Worm (Caenorhabditis elegans) whole organism, L1 larva: ENCODE data around the gene D1046.4.

ENCODE experiments used
- C16A3.4 ChIP-seq: fragments of 150-350 bp; optimal IDR thresholded peaks from 2 replicates; lab custom pipeline; 2014; ENCODE audit warnings: missing biosample characterization, missing genetic modification characterization
- Y116A8C.19 ChIP-seq: sonication (generic microtip); optimal IDR thresholded peaks from 2 replicates; lab custom pipeline; 2016; ENCODE audit warnings: missing compliant biosample characterization, missing genetic modification characterization, borderline replicate concordance
- aha-1 ChIP-seq: fragments of 150-350 bp; optimal IDR thresholded peaks from 2 replicates; lab custom pipeline; 2014; ENCODE audit warnings: missing biosample characterization, missing genetic modification characterization
- ceh-8 ChIP-seq: fragments of 200-800 bp; sonication (Bioruptor generic); optimal IDR thresholded peaks from 2 replicates; lab custom pipeline; 2018; ENCODE audit warnings: mild to moderate bottlenecking, missing genetic modification characterization, moderate library complexity, missing compliant biosample characterization
- ceh-82 ChIP-seq, 3 experiments: fragments of 150-350 bp in 1 of 3; sonication (generic microtip) in 2 of 3; optimal IDR thresholded peaks; 2 replicates each; lab custom pipeline; 2014 to 2017; ENCODE audit warnings: missing biosample characterization in 3 of 3, missing genetic modification characterization in 3 of 3
- ceh-88 ChIP-seq: fragments of 200-800 bp; sonication (Bioruptor generic); IDR thresholded peaks from 2 replicates; pipeline ENCODE4 v1.3.6; 2022; ENCODE audit warnings: missing genetic modification characterization, missing compliant biosample characterization
- dpl-1 ChIP-seq, 3 experiments: fragments of 150-350 bp in 2 of 3; sonication (generic microtip) in 1 of 3; optimal IDR thresholded peaks; 2 replicates each; lab custom pipeline; 2014 to 2017; ENCODE audit warnings: missing biosample characterization in 3 of 3, missing genetic modification characterization in 3 of 3, missing genetic modification reagents in 3 of 3
- efl-1 ChIP-seq, 4 experiments: fragments of 150-350 bp; optimal IDR thresholded peaks in 3 of 4; peaks in 1 of 4; 1 replicate in 1 of 4; 2 replicates in 3 of 4; lab custom pipeline; 2014; ENCODE audit warnings: missing biosample characterization in 2 of 4, missing genetic modification characterization in 2 of 4, missing genetic modification reagents in 2 of 4
- efl-3 ChIP-seq: fragments of 200-800 bp; sonication (Bioruptor generic); optimal IDR thresholded peaks from 2 replicates; lab custom pipeline; 2018; ENCODE audit warnings: mild to moderate bottlenecking, missing genetic modification characterization, missing compliant biosample characterization
- egl-13 ChIP-seq: sonication (generic microtip); optimal IDR thresholded peaks from 2 replicates; lab custom pipeline; 2016; ENCODE audit warnings: missing genotype, missing genetic modification reagents, missing genetic modification characterization, missing compliant biosample characterization
- elt-3 ChIP-seq, 6 experiments: fragments of 150-350 bp in 1 of 6; sonication (generic microtip); optimal IDR thresholded peaks; 2 replicates each; lab custom pipeline; 2017 to 2018; ENCODE audit warnings: missing biosample characterization in 6 of 6, missing genetic modification characterization in 6 of 6, inconsistent platforms in 1 of 6
- ets-5 ChIP-seq: fragments of 200-800 bp; sonication (Bioruptor generic); IDR thresholded peaks from 2 replicates; pipeline ENCODE4 v1.3.6; 2022; ENCODE audit warnings: missing genetic modification characterization, missing compliant biosample characterization
- fkh-10 ChIP-seq: sonication (generic microtip); optimal IDR thresholded peaks from 2 replicates; lab custom pipeline; 2017; ENCODE audit warnings: missing biosample characterization, missing genetic modification reagents, missing genetic modification characterization
- fkh-8 ChIP-seq: sonication (generic microtip); optimal IDR thresholded peaks from 2 replicates; lab custom pipeline; 2016; ENCODE audit warnings: mild to moderate bottlenecking, missing genetic modification characterization, missing compliant biosample characterization
- fos-1 ChIP-seq: fragments of 150-350 bp; optimal IDR thresholded peaks from 2 replicates; lab custom pipeline; 2014; ENCODE audit warnings: missing biosample characterization, missing genetic modification characterization
- hlh-17 ChIP-seq: fragments of 200-800 bp; sonication (Bioruptor generic); optimal IDR thresholded peaks from 2 replicates; lab custom pipeline; 2018; ENCODE audit warnings: missing genetic modification characterization, mild to moderate bottlenecking, missing compliant biosample characterization, moderate library complexity, borderline replicate concordance
- hlh-4 ChIP-seq: sonication (generic microtip); optimal IDR thresholded peaks from 2 replicates; lab custom pipeline; 2016; ENCODE audit warnings: mild to moderate bottlenecking, missing genetic modification characterization, missing compliant biosample characterization
- hpl-2 ChIP-seq: fragments of 150-350 bp; optimal IDR thresholded peaks from 2 replicates; lab custom pipeline; 2014; ENCODE audit warnings: missing biosample characterization, missing genetic modification reagents, missing genetic modification characterization
- isw-1 ChIP-seq: fragments of 200-800 bp; sonication (Bioruptor generic); IDR thresholded peaks from 2 replicates; pipeline ENCODE4 v1.3.6; 2022; ENCODE audit warnings: missing genetic modification characterization, missing compliant biosample characterization
- jun-1 ChIP-seq: fragments of 150-350 bp; optimal IDR thresholded peaks from 2 replicates; lab custom pipeline; 2014; ENCODE audit warnings: missing biosample characterization, missing genetic modification reagents, missing genetic modification characterization
- lin-15B ChIP-seq: fragments of 150-350 bp; sonication (generic microtip); optimal IDR thresholded peaks from 3 replicates; lab custom pipeline; 2014; ENCODE audit warnings: missing biosample characterization, missing genetic modification characterization
- lin-35 ChIP-seq, 2 experiments: fragments of 150-350 bp; optimal IDR thresholded peaks; 2 replicates each; lab custom pipeline; 2014; ENCODE audit warnings: missing biosample characterization in 2 of 2, missing genetic modification characterization in 2 of 2, missing genetic modification reagents in 2 of 2
- lin-39 ChIP-seq: fragments of 150-350 bp; optimal IDR thresholded peaks from 2 replicates; lab custom pipeline; 2014; ENCODE audit warnings: missing biosample characterization, missing genetic modification reagents, missing genetic modification characterization
- lsy-2 ChIP-seq, 2 experiments: fragments of 150-350 bp; optimal IDR thresholded peaks; 2 replicates each; lab custom pipeline; 2014; ENCODE audit warnings: missing biosample characterization in 2 of 2, missing genetic modification characterization in 2 of 2
- mep-1 ChIP-seq: fragments of 150-350 bp; optimal IDR thresholded peaks from 2 replicates; lab custom pipeline; 2014; ENCODE audit warnings: missing biosample characterization, missing genetic modification characterization
- nhr-11 ChIP-seq: fragments of 150-350 bp; optimal IDR thresholded peaks from 2 replicates; lab custom pipeline; 2014; ENCODE audit warnings: missing biosample characterization, missing genetic modification characterization
- nhr-12 ChIP-seq: sonication (generic microtip); optimal IDR thresholded peaks from 2 replicates; lab custom pipeline; 2017; ENCODE audit warnings: missing biosample characterization, missing genetic modification characterization
- nhr-19 ChIP-seq: fragments of 200-800 bp; sonication (Bioruptor generic); conservative IDR thresholded peaks from 2 replicates; pipeline ENCODE4 v1.3.6; 2022; ENCODE audit warnings: missing genetic modification characterization, missing compliant biosample characterization
- nhr-20 ChIP-seq: sonication (generic microtip); optimal IDR thresholded peaks from 2 replicates; lab custom pipeline; 2016; ENCODE audit warnings: mild to moderate bottlenecking, missing genetic modification characterization, missing compliant biosample characterization
- nhr-28 ChIP-seq: fragments of 150-350 bp; optimal IDR thresholded peaks from 2 replicates; lab custom pipeline; 2014; ENCODE audit warnings: missing biosample characterization, missing genetic modification characterization
- nhr-47 ChIP-seq: sonication (generic microtip); optimal IDR thresholded peaks from 2 replicates; lab custom pipeline; 2016; ENCODE audit warnings: mild to moderate bottlenecking, missing genetic modification characterization, moderate library complexity, missing compliant biosample characterization
- nhr-76 ChIP-seq: sonication (generic microtip); optimal IDR thresholded peaks from 2 replicates; lab custom pipeline; 2017; ENCODE audit warnings: missing biosample characterization, missing genetic modification characterization
- nhr-77 ChIP-seq: fragments of 150-350 bp; optimal IDR thresholded peaks from 2 replicates; lab custom pipeline; 2014; ENCODE audit warnings: missing biosample characterization, missing genetic modification characterization
- nhr-85 ChIP-seq: sonication (generic microtip); peaks from one replicate; lab custom pipeline; 2016; ENCODE audit warnings: missing genetic modification characterization, inconsistent platforms, missing compliant biosample characterization
- nhr-90 ChIP-seq: sonication (generic microtip); optimal IDR thresholded peaks from 2 replicates; lab custom pipeline; 2016; ENCODE audit warnings: mild to moderate bottlenecking, missing genetic modification characterization, missing compliant biosample characterization; ENCODE audit not compliant: poor library complexity
- pax-3 ChIP-seq: fragments of 200-800 bp; sonication (Bioruptor generic); optimal IDR thresholded peaks from 2 replicates; lab custom pipeline; 2018; ENCODE audit warnings: mild to moderate bottlenecking, missing genetic modification characterization, moderate library complexity, missing compliant biosample characterization
- rnt-1 ChIP-seq: sonication (generic microtip); optimal IDR thresholded peaks from 2 replicates; lab custom pipeline; 2016; ENCODE audit warnings: mild to moderate bottlenecking, missing genetic modification characterization, moderate library complexity, missing compliant biosample characterization
- snpc-4 ChIP-seq: fragments of 150-350 bp; optimal IDR thresholded peaks from 2 replicates; lab custom pipeline; 2014; ENCODE audit warnings: missing biosample characterization, missing genetic modification characterization
- snu-23 ChIP-seq: sonication (generic microtip); optimal IDR thresholded peaks from 2 replicates; lab custom pipeline; 2016; ENCODE audit warnings: missing genetic modification characterization, missing compliant biosample characterization
- sptf-1 ChIP-seq: fragments of 150-350 bp; optimal IDR thresholded peaks from 2 replicates; lab custom pipeline; 2014; ENCODE audit warnings: missing biosample characterization, missing genetic modification characterization
- sup-37 ChIP-seq: fragments of 200-800 bp; sonication (Bioruptor generic); optimal IDR thresholded peaks from 2 replicates; lab custom pipeline; 2018; ENCODE audit warnings: mild to moderate bottlenecking, missing genetic modification characterization, missing compliant biosample characterization
- swsn-7 ChIP-seq: sonication (generic microtip); optimal IDR thresholded peaks from 2 replicates; lab custom pipeline; 2016; ENCODE audit warnings: missing genetic modification characterization, missing compliant biosample characterization
- unc-86 ChIP-seq: sonication (generic microtip); optimal IDR thresholded peaks from 2 replicates; lab custom pipeline; 2016; ENCODE audit warnings: missing genetic modification characterization, missing compliant biosample characterization
- zag-1 ChIP-seq: fragments of 150-350 bp; optimal IDR thresholded peaks from 2 replicates; lab custom pipeline; 2014; ENCODE audit warnings: missing biosample characterization, missing genetic modification characterization
- zip-4 ChIP-seq: fragments of 200-800 bp; sonication (Bioruptor generic); optimal IDR thresholded peaks from 2 replicates; lab custom pipeline; 2018; ENCODE audit warnings: mild to moderate bottlenecking, missing genetic modification characterization, moderate library complexity, missing compliant biosample characterization
- ztf-4 ChIP-seq: fragments of 150-350 bp; optimal IDR thresholded peaks from 2 replicates; lab custom pipeline; 2014; ENCODE audit warnings: missing biosample characterization, missing genetic modification characterization

The D1046.4 gene

ce11 chrIV:8933575-8933974 lies at the start of gene D1046.4:
TSS of gene D1046.4 (plus strand) at chrIV:8933875.
- TF ChIP-seq hlh-17 (GFP tag; lab: Kevin White, UChicago), result no peak
- no peak for TF ChIP-seq sptf-1 (tag; lab: Kevin White, UChicago)
- TF ChIP-seq nhr-76 (tag; lab: Kevin White, UChicago), result no peak
- no peak for TF ChIP-seq swsn-7
- no peak for TF ChIP-seq nhr-47 (tag; lab: Kevin White, UChicago)
- TF ChIP-seq efl-1 (optimal IDR thresholded peaks at IDR 0.05; lab: Kevin White, UChicago), result no peak
- no peak for TF ChIP-seq efl-1 (GFP tag; optimal IDR thresholded peaks at IDR 0.05 in 1 of 2; lab: Kevin White, UChicago)
- no peak for TF ChIP-seq isw-1 (GFP tag; lab: Robert Waterston, UW)
- no peak for TF ChIP-seq dpl-1 (GFP tag; optimal IDR thresholded peaks at IDR 0.05; lab: Kevin White, UChicago)
- no peak for TF ChIP-seq snpc-4 (tag; lab: Kevin White, UChicago)
- TF ChIP-seq sup-37 (GFP tag; lab: Kevin White, UChicago), result no peak

- TF ChIP-seq ceh-82 (tag; optimal IDR thresholded peaks at IDR 0.05; lab: Kevin White, UChicago), result no peak
- no peak for TF ChIP-seq sptf-1 (tag; lab: Kevin White, UChicago)
- TF ChIP-seq zip-4 (GFP tag; lab: Kevin White, UChicago), result no peak
- no peak for TF ChIP-seq nhr-11
- no peak for TF ChIP-seq Y116A8C.19 (tag; lab: Kevin White, UChicago)
- TF ChIP-seq hpl-2 (GFP tag; lab: Kevin White, UChicago), result no peak
- TF ChIP-seq snu-23, result no peak
- no peak for TF ChIP-seq swsn-7
- no peak for TF ChIP-seq nhr-76 (tag; lab: Kevin White, UChicago)
- no peak for TF ChIP-seq nhr-90 (tag; lab: Kevin White, UChicago)
- TF ChIP-seq, all 84 proteins: peak for 0
These were observed 47.4 kb upstream of the D1046.4 start, which contains the start of gene C09G9.5 for ce11 chrIV:8886228-8886627. TSS of gene C09G9.5 (plus strand) at chrIV:8886528.

DNA sequence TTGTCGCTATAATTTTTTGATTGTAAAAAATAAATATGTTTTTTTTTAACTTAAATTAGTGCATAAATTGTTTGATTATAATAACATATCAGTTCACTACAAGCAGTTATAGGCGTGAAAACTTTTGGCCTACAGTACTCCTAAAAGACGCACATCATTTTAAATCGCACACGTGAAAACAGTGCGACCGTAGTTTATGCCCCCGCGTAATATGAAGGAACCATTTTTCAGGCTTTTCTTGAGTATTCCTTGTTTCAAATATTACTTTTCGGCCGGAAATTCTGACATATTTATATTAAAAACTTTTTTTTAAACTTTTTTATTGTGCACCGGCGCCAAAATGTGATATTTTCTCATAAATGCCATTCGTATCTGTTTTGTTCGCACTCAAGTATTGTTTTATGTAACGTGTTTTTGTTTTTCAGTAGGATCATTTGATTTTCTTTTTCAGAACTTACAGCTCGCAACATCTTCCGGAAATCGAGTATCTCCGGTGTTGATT lies 45.1 kb upstream of the D1046.4 start, which contains the start of gene oma-1:
Gene oma-1 (plus strand): TSS at position 452 of the 502 bp plus-strand sequence.
- TF ChIP-seq nhr-85 (tag; lab: Kevin White, UChicago) (peak; percentile 35), elt-3 (tag; optimal IDR thresholded peaks at IDR 0.05; lab: Kevin White, UChicago) (no peak)

ce11 chrIV:8891131-8891530 lies 42.5 kb upstream of the D1046.4 start, which contains the start of gene spr-2:
TSS of gene spr-2 (plus strand) at chrIV:8891462.
- TF ChIP-seq efl-3 (GFP tag; lab: Kevin White, UChicago) (no peak), unc-86 (tag; lab: Kevin White, UChicago) (peak; percentile 59), jun-1 (tag; lab: Kevin White, UChicago) (peak; percentile 39), aha-1 (tag; lab: Kevin White, UChicago) (no peak), mep-1 (tag; lab: Kevin White, UChicago) (peak; percentile 92), fos-1 (tag; lab: Kevin White, UChicago) (peak; percentile 55), C16A3.4 (tag; lab: Kevin White, UChicago) (peak; percentile 76), pax-3 (no peak), zag-1 (no peak), ztf-4 (tag; lab: Kevin White, UChicago) (peak; percentile 54), lin-39 (tag; lab: Kevin White, UChicago) (peak; percentile 75), nhr-47 (tag; lab: Kevin White, UChicago) (peak; percentile 84), ets-5 (GFP tag; lab: Robert Waterston, UW) (no peak), hlh-4 (tag; lab: Kevin White, UChicago) (no peak), lsy-2 (tag; optimal IDR thresholded peaks at IDR 0.05; lab: Kevin White, UChicago) (peak; percentile 84 to 87), nhr-11 (peak; percentile 67), egl-13 (tag; lab: Kevin White, UChicago) (peak; percentile 39), nhr-28 (tag; lab: Kevin White, UChicago) (no peak), nhr-19 (GFP tag; lab: Robert Waterston, UW) (peak; percentile 75), nhr-77 (tag; lab: Kevin White, UChicago) (peak; percentile 19), fkh-10 (GFP tag; lab: Kevin White, UChicago) (peak; percentile 30), lin-15B (tag; lab: Kevin White, UChicago) (peak; percentile 65), rnt-1 (tag; lab: Kevin White, UChicago) (peak; percentile 84), lin-35 (GFP tag; optimal IDR thresholded peaks at IDR 0.05; lab: Kevin White, UChicago) (peak; percentile 86 to 91), nhr-20 (tag; lab: Kevin White, UChicago) (peak; percentile 81), ceh-88 (GFP tag; lab: Robert Waterston, UW) (no peak), ceh-8 (peak; percentile 68), nhr-12 (tag; lab: Kevin White, UChicago) (no peak), fkh-8 (peak; percentile 50)
